Fruit fly (Drosophila melanogaster): Measurements from ENCODE around the gene FASN1.
A peak's percentile ranks its signal among the peaks of the same experiment; 100 is the strongest.

DNA sequence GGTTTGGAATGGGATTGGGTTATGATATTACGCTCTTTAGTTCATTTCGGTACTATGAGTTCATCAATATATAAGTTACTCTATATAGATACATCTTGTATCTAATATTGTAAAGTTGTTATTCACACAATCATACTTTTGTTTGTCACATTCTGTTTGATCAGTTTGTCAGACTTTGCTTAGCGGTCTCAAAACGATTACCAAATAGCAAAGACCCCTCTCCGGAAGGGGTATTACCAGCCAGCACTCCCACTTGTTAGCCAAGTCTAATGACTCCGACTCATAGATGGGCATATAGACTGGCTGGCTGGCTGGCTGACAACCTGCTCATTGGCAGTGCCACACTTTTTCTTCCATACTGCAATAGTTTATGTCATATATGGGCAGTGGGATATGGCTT, 57.7 kb downstream of the FASN1 start:
- no peak for TF ChIP-seq Ets98B (GFP tag; IDR thresholded peaks at IDR 0.05)
- TF ChIP-seq Snoo (tag; optimal IDR thresholded peaks at IDR 0.05) = no peak
- no peak; the same call in 2 of the 3 replicates for TF ChIP-seq CG4496 (GFP tag; IDR thresholded peaks at IDR 0.05)
- TF ChIP-seq CG32121 (GFP tag; IDR thresholded peaks at IDR 0.05) = no peak
- TF ChIP-seq CG14655 (GFP tag; optimal IDR thresholded peaks at IDR 0.05) = peak; percentile 17
- TF ChIP-seq gl (tag; optimal IDR thresholded peaks at IDR 0.05) = no peak
- no peak for TF ChIP-seq CG12605 (GFP tag; IDR thresholded peaks at IDR 0.05)
- TF ChIP-seq EcR (GFP tag; optimal IDR thresholded peaks at IDR 0.05) = no peak
- TF ChIP-seq Pif1A (GFP tag; optimal IDR thresholded peaks at IDR 0.05) = no peak
- TF ChIP-seq D1 (tag; optimal IDR thresholded peaks at IDR 0.05) = no peak
- no peak for TF ChIP-seq CG9948 (tag; optimal IDR thresholded peaks at IDR 0.05)
